Worm (Caenorhabditis elegans) whole organism, L3 larva: ENCODE measurements around the gene spe-49.

ENCODE experiments used
- aly-2 ChIP-seq: fragments of 150-350 bp; optimal IDR thresholded peaks from 2 replicates; lab custom pipeline; 2014; ENCODE audit warnings: missing biosample characterization, missing genetic modification characterization
- elt-1 ChIP-seq: fragments of 150-350 bp; optimal IDR thresholded peaks from 2 replicates; lab custom pipeline; 2014; ENCODE audit warnings: missing biosample characterization, missing genetic modification characterization
- lin-15B ChIP-seq: fragments of 150-350 bp; optimal IDR thresholded peaks from 2 replicates; lab custom pipeline; 2014; ENCODE audit warnings: missing biosample characterization, missing genetic modification characterization
- lin-39 ChIP-seq: fragments of 150-350 bp; optimal IDR thresholded peaks from 2 replicates; lab custom pipeline; 2018; ENCODE audit warnings: missing biosample characterization, missing genetic modification reagents, missing genetic modification characterization
- nhr-12 ChIP-seq: fragments of 150-350 bp; optimal IDR thresholded peaks from 2 replicates; lab custom pipeline; 2014; ENCODE audit warnings: missing biosample characterization, missing genetic modification characterization
- nhr-237 ChIP-seq: fragments of 150-350 bp; optimal IDR thresholded peaks from 2 replicates; lab custom pipeline; 2014; ENCODE audit warnings: missing biosample characterization, missing genetic modification characterization
- pha-4 ChIP-seq: fragments of 150-350 bp; optimal IDR thresholded peaks from 2 replicates; lab custom pipeline; 2014; ENCODE audit warnings: missing biosample characterization, missing genetic modification reagents, missing genetic modification characterization
- skn-1 ChIP-seq: fragments of 150-350 bp; optimal IDR thresholded peaks from 2 replicates; lab custom pipeline; 2014; ENCODE audit warnings: missing biosample characterization, missing genetic modification characterization
- snpc-4 ChIP-seq: fragments of 150-350 bp; optimal IDR thresholded peaks from 2 replicates; lab custom pipeline; 2014; ENCODE audit warnings: missing biosample characterization, missing genetic modification characterization
- ztf-4 ChIP-seq: fragments of 150-350 bp; optimal IDR thresholded peaks from 2 replicates; lab custom pipeline; 2014; ENCODE audit warnings: missing biosample characterization, missing genetic modification characterization

- TF ChIP-seq ztf-4 (tag; lab: Kevin White, UChicago) = no peak
- no peak for TF ChIP-seq nhr-237
- TF ChIP-seq elt-1 (tag; lab: Kevin White, UChicago) = no peak
- no peak for TF ChIP-seq lin-15B (tag; lab: Kevin White, UChicago)
- TF ChIP-seq snpc-4 (tag; lab: Kevin White, UChicago) = no peak
- no peak for TF ChIP-seq skn-1
- TF ChIP-seq pha-4 (tag; lab: Kevin White, UChicago) = no peak
- TF ChIP-seq lin-39 = no peak
- TF ChIP-seq aly-2 = no peak
- no peak for TF ChIP-seq nhr-12 (tag; lab: Kevin White, UChicago)
These were observed 22.0 kb upstream of the spe-49 start, which contains the start of gene K08B12.1 for ce11 chrV:6259139-6259538.
